Fruit fly (Drosophila melanogaster) whole organism, embryonic: Measurements from ENCODE around the gene fend.

ENCODE experiments used
- CG10366 ChIP-seq: fragments of 200-800 bp; sonication (Bioruptor generic); IDR thresholded peaks from 2 replicates; pipeline ENCODE4 v1.3.6; 2022; ENCODE audit warnings: missing biosample characterization, missing genetic modification characterization
- CG11456 ChIP-seq: fragments of 200-800 bp; sonication (Bioruptor generic); IDR thresholded peaks from 3 replicates; pipeline ENCODE4 v1.3.6; 2022; ENCODE audit warnings: missing biosample characterization, missing genetic modification characterization
- CG12155 ChIP-seq: fragments of 200-800 bp; sonication (Bioruptor generic); optimal IDR thresholded peaks from 3 replicates; lab custom pipeline; 2016; ENCODE audit warnings: missing biosample characterization, missing genetic modification characterization
- CG15601 ChIP-seq: fragments of 200-800 bp; sonication (Bioruptor generic); optimal IDR thresholded peaks from 3 replicates; lab custom pipeline; 2019; ENCODE audit warnings: missing biosample characterization, mild to moderate bottlenecking, missing genetic modification characterization, moderate library complexity
- CG1603 ChIP-seq: fragments of 200-800 bp; sonication (Bioruptor generic); optimal IDR thresholded peaks from 2 replicates; lab custom pipeline; 2019; ENCODE audit warnings: missing biosample characterization, mild to moderate bottlenecking, missing genetic modification characterization, moderate library complexity
- CG3726 ChIP-seq: fragments of 200-800 bp; sonication (Bioruptor generic); IDR thresholded peaks from 3 replicates; pipeline ENCODE4, ENCODE4 v1.3.6; 2022; ENCODE audit warnings: missing biosample characterization, missing genetic modification characterization
- Dp ChIP-seq: fragments of 200-800 bp; sonication (Bioruptor generic); optimal IDR thresholded peaks from 2 replicates; lab custom pipeline; 2018; ENCODE audit warnings: missing biosample characterization, mild to moderate bottlenecking, missing genetic modification characterization, moderate library complexity
- chm ChIP-seq: fragments of 200-800 bp; sonication (Bioruptor generic); IDR thresholded peaks from 2 replicates; pipeline ENCODE4 v1.3.6; 2022; ENCODE audit warnings: missing biosample characterization, missing genetic modification characterization
- dysf ChIP-seq: fragments of 200-800 bp; sonication (Bioruptor generic); IDR thresholded peaks from 3 replicates; pipeline ENCODE4 v1.3.6; 2022; ENCODE audit warnings: missing biosample characterization, missing genetic modification characterization
- gcm2 ChIP-seq: fragments of 200-800 bp; sonication (Bioruptor generic); optimal IDR thresholded peaks from 2 replicates; lab custom pipeline; 2016; ENCODE audit warnings: missing biosample characterization, missing genetic modification characterization
- hth ChIP-seq: fragments of >200 bp; optimal IDR thresholded peaks from 2 replicates; lab custom pipeline; 2017; ENCODE audit warnings: inconsistent platforms

DNA sequence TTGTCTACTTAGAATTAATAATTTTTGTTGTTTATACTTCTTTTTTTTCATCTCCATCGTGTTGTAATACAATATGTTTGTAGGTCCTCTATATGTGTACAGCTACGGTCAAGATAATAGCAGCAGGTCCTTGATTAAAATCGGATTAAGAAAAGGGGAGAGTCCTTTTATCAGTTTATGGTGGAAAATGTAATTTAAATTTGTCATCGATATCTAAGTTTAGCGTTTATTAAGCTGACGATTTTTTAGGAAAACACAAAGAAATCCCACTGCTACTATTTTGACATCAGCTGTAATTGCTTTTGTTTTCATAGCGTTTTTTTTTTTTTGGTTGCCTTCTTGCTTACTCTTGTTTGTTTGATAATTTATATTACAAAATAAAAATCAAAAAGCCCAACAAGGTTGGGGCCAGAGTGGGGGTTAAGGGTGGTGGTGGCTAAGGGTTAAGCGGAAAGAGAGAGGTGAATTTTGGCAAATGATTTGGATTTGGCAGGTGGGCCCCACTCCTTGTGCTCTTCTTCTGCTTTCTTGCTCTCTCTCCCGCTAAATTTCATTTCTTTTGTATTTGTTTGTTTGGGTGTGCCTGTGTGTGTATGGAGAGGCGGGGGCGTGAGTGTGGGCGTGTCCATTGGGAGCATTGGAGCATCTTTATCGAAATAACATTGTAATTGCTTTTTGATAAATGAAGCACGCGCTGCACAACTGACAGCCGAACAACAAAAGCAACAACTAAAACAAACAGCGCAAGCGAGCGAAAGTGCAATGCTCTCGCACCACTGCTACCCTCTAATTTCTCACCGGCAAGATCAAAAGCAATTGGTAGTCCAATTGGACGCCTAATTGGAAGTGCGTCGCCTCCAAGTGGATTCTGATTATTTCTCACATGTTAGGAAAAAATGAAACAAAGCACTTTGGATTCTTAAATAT lies 13.8 kb downstream of the fend start:
- TF ChIP-seq gcm2 (no peak), chm (no peak), CG11456 (GFP tag; lab: Robert Waterston, UW) (0 out of 3 replicates have a peak, but pooled peaks have one; percentile 10), CG15601 (tag; lab: Kevin White, UChicago) (no peak), CG1603 (tag; lab: Kevin White, UChicago) (peak; percentile 35), CG10366 (GFP tag; lab: Robert Waterston, UW) (peak; percentile 24; the same call in 1 of the 2 replicates), dysf (GFP tag; lab: Robert Waterston, UW) (peak; percentile 61; the same call in 2 of the 3 replicates), CG3726 (GFP tag; lab: Robert Waterston, UW) (no peak), Dp (GFP tag; lab: Kevin White, UChicago) (no peak), hth (lab: Kevin White, UChicago) (no peak), CG12155 (GFP tag; lab: Kevin White, UChicago) (no peak)
